Fruit fly (Drosophila melanogaster) whole organism, embryonic: ENCODE results near the gene eIF4A.

Experiments
- CG11085 ChIP-seq: fragments of 200-800 bp; sonication (Bioruptor generic); IDR thresholded peaks from 2 replicates; pipeline ENCODE4 v1.3.6; 2022; ENCODE audit warnings: missing biosample characterization, missing genetic modification characterization
- CG11247 ChIP-seq: fragments of 200-800 bp; sonication (Bioruptor generic); IDR thresholded peaks from 2 replicates; pipeline ENCODE4 v1.3.6; 2022; ENCODE audit warnings: missing biosample characterization, missing genetic modification characterization
- CG11504 ChIP-seq: fragments of 200-800 bp; sonication (Bioruptor generic); optimal IDR thresholded peaks from 3 replicates; lab custom pipeline; 2019; ENCODE audit warnings: missing biosample characterization, mild to moderate bottlenecking, missing genetic modification characterization, moderate library complexity
- CG12659 ChIP-seq: fragments of 200-800 bp; sonication (Bioruptor generic); optimal IDR thresholded peaks from 3 replicates; lab custom pipeline; 2017; ENCODE audit warnings: mild to moderate bottlenecking, missing biosample characterization, missing genetic modification reagents, missing genetic modification characterization
- CG14710 ChIP-seq: fragments of 200-800 bp; sonication (Bioruptor generic); optimal IDR thresholded peaks from 3 replicates; lab custom pipeline; 2019; ENCODE audit warnings: missing biosample characterization, mild to moderate bottlenecking, missing genetic modification characterization, moderate library complexity
- CG15514 ChIP-seq: fragments of 200-800 bp; sonication (Bioruptor generic); optimal IDR thresholded peaks from 3 replicates; lab custom pipeline; 2017; ENCODE audit warnings: missing biosample characterization, missing genetic modification characterization, mild to moderate bottlenecking, moderate library complexity, missing genetic modification reagents
- CG17186 ChIP-seq: fragments of 200-800 bp; sonication (Bioruptor generic); optimal IDR thresholded peaks from 3 replicates; lab custom pipeline; 2017; ENCODE audit warnings: missing biosample characterization, missing genetic modification reagents, missing genetic modification characterization
- CG17829 ChIP-seq: fragments of 200-800 bp; optimal IDR thresholded peaks from 2 replicates; lab custom pipeline; 2019; ENCODE audit warnings: missing biosample characterization, mild to moderate bottlenecking, missing genetic modification characterization, moderate library complexity
- CG18619 ChIP-seq: fragments of 200-800 bp; sonication (Bioruptor generic); optimal IDR thresholded peaks from 3 replicates; lab custom pipeline; 2017; ENCODE audit warnings: missing biosample characterization, mild to moderate bottlenecking, missing genetic modification characterization
- CG31441 ChIP-seq: fragments of 200-800 bp; sonication (Bioruptor generic); IDR thresholded peaks from 2 replicates; pipeline ENCODE4 v1.3.6; 2022; ENCODE audit warnings: missing biosample characterization, missing genetic modification characterization
- CG34224 ChIP-seq: fragments of 200-800 bp; sonication (Bioruptor generic); IDR thresholded peaks from 3 replicates; pipeline ENCODE4 v1.3.6; 2022; ENCODE audit warnings: missing biosample characterization, missing genetic modification characterization; ENCODE audit not compliant: partially characterized antibody
- CG34422 ChIP-seq: fragments of 200-800 bp; sonication (Bioruptor generic); IDR thresholded peaks from 3 replicates; pipeline ENCODE4 v1.3.6; 2022; ENCODE audit warnings: missing biosample characterization, missing genetic modification characterization
- CG3995 ChIP-seq: fragments of 200-800 bp; sonication (Bioruptor generic); optimal IDR thresholded peaks from 3 replicates; lab custom pipeline; 2016; ENCODE audit warnings: missing biosample characterization, missing genetic modification characterization
- CG4820 ChIP-seq: fragments of 200-800 bp; sonication (Bioruptor generic); optimal IDR thresholded peaks from 3 replicates; lab custom pipeline; 2016; ENCODE audit warnings: missing biosample characterization, missing genetic modification characterization
- CG9437 ChIP-seq: fragments of 200-800 bp; sonication (Bioruptor generic); optimal IDR thresholded peaks from 2 replicates; lab custom pipeline; 2018; ENCODE audit warnings: missing biosample characterization, mild to moderate bottlenecking, missing genetic modification characterization
- CoRest ChIP-seq: fragments of 200-800 bp; sonication (Bioruptor generic); optimal IDR thresholded peaks from 3 replicates; lab custom pipeline; 2018; ENCODE audit warnings: missing biosample characterization, mild to moderate bottlenecking, missing genetic modification characterization, moderate library complexity
- D ChIP-seq, 2 experiments: fragments of 200-800 bp in 1 of 2; fragments of >200 bp in 1 of 2; sonication (Bioruptor generic) in 1 of 2; optimal IDR thresholded peaks; 2 replicates in 1 of 2; 3 replicates in 1 of 2; lab custom pipeline; 2017; ENCODE audit warnings: mild to moderate bottlenecking in 1 of 2, missing biosample characterization in 1 of 2, missing genetic modification characterization in 1 of 2, missing genetic modification reagents in 1 of 2
- Dll ChIP-seq: fragments of 200-800 bp; sonication (Bioruptor generic); IDR thresholded peaks from 4 replicates; pipeline ENCODE4 v1.3.6; 2022; ENCODE audit warnings: missing biosample characterization, missing genetic modification characterization; ENCODE audit not compliant: partially characterized antibody
- Dp ChIP-seq: fragments of 200-800 bp; sonication (Bioruptor generic); optimal IDR thresholded peaks from 2 replicates; lab custom pipeline; 2018; ENCODE audit warnings: missing biosample characterization, mild to moderate bottlenecking, missing genetic modification characterization, moderate library complexity
- E2f2 ChIP-seq: fragments of 200-800 bp; sonication (Bioruptor generic); IDR thresholded peaks from 2 replicates; pipeline ENCODE4 v1.3.6; 2022; ENCODE audit warnings: missing biosample characterization, missing genetic modification characterization
- Eip74EF ChIP-seq, 2 experiments: fragments of 200-800 bp in 1 of 2; fragments of >200 bp in 1 of 2; sonication (Bioruptor generic) in 1 of 2; optimal IDR thresholded peaks; 2 replicates each; lab custom pipeline; 2017 to 2019; ENCODE audit warnings: missing biosample characterization in 2 of 2, missing genetic modification characterization in 2 of 2, mild to moderate bottlenecking in 1 of 2, moderate library complexity in 1 of 2
- Ets65A ChIP-seq: fragments of 200-800 bp; sonication (Bioruptor generic); peaks from one replicate; lab custom pipeline; 2016; ENCODE audit warnings: missing biosample characterization, missing genetic modification characterization
- Ets97D ChIP-seq: fragments of 200-800 bp; sonication (Bioruptor generic); optimal IDR thresholded peaks from 3 replicates; lab custom pipeline; 2016; ENCODE audit warnings: missing biosample characterization, missing genetic modification characterization
- Lhr ChIP-seq: fragments of 200-800 bp; sonication (Bioruptor generic); optimal IDR thresholded peaks from 3 replicates; lab custom pipeline; 2017; ENCODE audit warnings: mild to moderate bottlenecking, missing biosample characterization, missing genetic modification reagents, missing genetic modification characterization
- MESR4 ChIP-seq: fragments of 200-800 bp; sonication (Bioruptor generic); optimal IDR thresholded peaks from 2 replicates; lab custom pipeline; 2018; ENCODE audit warnings: missing biosample characterization, mild to moderate bottlenecking, missing genetic modification characterization, moderate library complexity
- Mad ChIP-seq: fragments of 200-800 bp; sonication (Bioruptor generic); optimal IDR thresholded peaks from 2 replicates; lab custom pipeline; 2016; ENCODE audit warnings: missing biosample characterization, missing genetic modification characterization
- Max ChIP-seq: fragments of 200-800 bp; sonication (Bioruptor generic); optimal IDR thresholded peaks from 2 replicates; lab custom pipeline; 2016; ENCODE audit warnings: missing biosample characterization, mild to moderate bottlenecking, missing genetic modification characterization
- Med ChIP-seq: fragments of 200-800 bp; sonication (Bioruptor generic); peaks from one replicate; lab custom pipeline; 2016; ENCODE audit warnings: missing biosample characterization, missing genetic modification characterization, mild to moderate bottlenecking, inconsistent platforms, moderate library complexity
- Xrp1 ChIP-seq: fragments of 200-800 bp; sonication (Bioruptor generic); IDR thresholded peaks from 2 replicates; pipeline ENCODE4 v1.3.6; 2022; ENCODE audit warnings: missing biosample characterization, missing genetic modification characterization
- YL-1 ChIP-seq: fragments of 200-800 bp; sonication (Bioruptor generic); optimal IDR thresholded peaks from 3 replicates; lab custom pipeline; 2017; ENCODE audit warnings: missing biosample characterization, mild to moderate bottlenecking, missing genetic modification characterization
- amos ChIP-seq: fragments of 200-800 bp; sonication (Bioruptor generic); IDR thresholded peaks from 2 replicates; pipeline ENCODE4 v1.3.6; 2022; ENCODE audit warnings: missing biosample characterization, missing genetic modification characterization; ENCODE audit not compliant: partially characterized antibody
- ci ChIP-seq: fragments of 200-800 bp; sonication (Bioruptor generic); IDR thresholded peaks from 3 replicates; pipeline ENCODE4 v1.3.6; 2022; ENCODE audit warnings: missing biosample characterization, missing genetic modification characterization
- fu2 ChIP-seq: fragments of 200-800 bp; sonication (Bioruptor generic); optimal IDR thresholded peaks from 2 replicates; lab custom pipeline; 2016; ENCODE audit warnings: missing biosample characterization, missing genetic modification characterization
- gfzf ChIP-seq: fragments of 200-800 bp; sonication (Bioruptor generic); optimal IDR thresholded peaks from 2 replicates; lab custom pipeline; 2016; ENCODE audit warnings: missing biosample characterization, mild to moderate bottlenecking, missing genetic modification characterization, moderate library complexity
- kni ChIP-seq: fragments of 200-800 bp; sonication (Bioruptor generic); optimal IDR thresholded peaks from 3 replicates; lab custom pipeline; 2017; ENCODE audit warnings: mild to moderate bottlenecking, missing biosample characterization, missing genetic modification reagents, missing genetic modification characterization
- knrl ChIP-seq: fragments of 200-800 bp; sonication (Bioruptor generic); IDR thresholded peaks from 3 replicates; pipeline ENCODE4 v1.3.6; 2022; ENCODE audit warnings: missing biosample characterization, missing genetic modification characterization; ENCODE audit not compliant: partially characterized antibody
- lbe ChIP-seq: fragments of 200-800 bp; sonication (Bioruptor generic); optimal IDR thresholded peaks from 2 replicates; lab custom pipeline; 2016; ENCODE audit warnings: missing biosample characterization, mild to moderate bottlenecking, missing genetic modification characterization
- luna ChIP-seq: fragments of 200-800 bp; sonication (Bioruptor generic); optimal IDR thresholded peaks from 2 replicates; lab custom pipeline; 2016; ENCODE audit warnings: missing biosample characterization, missing genetic modification characterization
- nerfin-2 ChIP-seq: fragments of 200-800 bp; sonication (Bioruptor generic); IDR thresholded peaks from 2 replicates; pipeline ENCODE4 v1.3.6; 2022; ENCODE audit warnings: missing biosample characterization, missing genetic modification characterization; ENCODE audit not compliant: partially characterized antibody
- nmo ChIP-seq: fragments of 200-800 bp; sonication (Bioruptor generic); optimal IDR thresholded peaks from 2 replicates; lab custom pipeline; 2018; ENCODE audit warnings: missing biosample characterization, mild to moderate bottlenecking, missing genetic modification characterization, moderate library complexity
- pb ChIP-seq: fragments of 200-800 bp; sonication (Bioruptor generic); optimal IDR thresholded peaks from 3 replicates; lab custom pipeline; 2016; ENCODE audit warnings: missing biosample characterization, missing genetic modification characterization
- pzg ChIP-seq: fragments of 200-800 bp; sonication (Bioruptor generic); optimal IDR thresholded peaks from 3 replicates; lab custom pipeline; 2018; ENCODE audit warnings: missing biosample characterization, mild to moderate bottlenecking, missing genetic modification characterization, moderate library complexity
- stwl ChIP-seq: fragments of 200-800 bp; sonication (Bioruptor generic); optimal IDR thresholded peaks from 3 replicates; lab custom pipeline; 2018; ENCODE audit warnings: missing biosample characterization, mild to moderate bottlenecking, missing genetic modification characterization, moderate library complexity
- sug ChIP-seq: fragments of 200-800 bp; optimal IDR thresholded peaks from 2 replicates; lab custom pipeline; 2019; ENCODE audit warnings: missing biosample characterization, mild to moderate bottlenecking, missing genetic modification characterization, moderate library complexity
- toy ChIP-seq: fragments of 200-800 bp; sonication (Bioruptor generic); IDR thresholded peaks from 2 replicates; pipeline ENCODE4 v1.3.6; 2022; ENCODE audit warnings: missing biosample characterization, missing genetic modification characterization
- trem ChIP-seq: fragments of 200-800 bp; optimal IDR thresholded peaks from 3 replicates; lab custom pipeline; 2019; ENCODE audit warnings: missing biosample characterization, mild to moderate bottlenecking, missing genetic modification characterization, moderate library complexity
- vfl ChIP-seq: fragments of 200-800 bp; sonication (Bioruptor generic); optimal IDR thresholded peaks from 2 replicates; lab custom pipeline; 2016; ENCODE audit warnings: missing biosample characterization, missing genetic modification characterization
- zen ChIP-seq: fragments of 200-800 bp; sonication (Bioruptor generic); optimal IDR thresholded peaks from 3 replicates; lab custom pipeline; 2018; ENCODE audit warnings: missing biosample characterization, mild to moderate bottlenecking, missing genetic modification characterization, moderate library complexity

Gene eIF4A

dm6 chr2L:6024345-6024907 is 42.9 kb downstream of the eIF4A start, which contains the start of gene CG9107:
Gene CG9107 (minus strand): TSS chr2L:6024539.
- TF ChIP-seq amos (GFP tag; lab: Robert Waterston, UW): peak; percentile 18; the same call in 1 of the 2 replicates
- peak; percentile 39 for TF ChIP-seq MESR4 (GFP tag; lab: Kevin White, UChicago)
- TF ChIP-seq CG15514 (GFP tag; lab: Kevin White, UChicago): peak; percentile 39
- no peak for TF ChIP-seq pb (GFP tag; lab: Kevin White, UChicago)
- TF ChIP-seq Mad (GFP tag; lab: Kevin White, UChicago): no peak
- peak; percentile 86 for TF ChIP-seq gfzf (GFP tag; lab: Kevin White, UChicago)
- peak; percentile 98 for TF ChIP-seq E2f2 (GFP tag; lab: Robert Waterston, UW)
- peak; percentile 22 for TF ChIP-seq zen (tag; lab: Kevin White, UChicago)
- TF ChIP-seq Ets97D: peak; percentile 12
- TF ChIP-seq CG18619: no peak
- peak; percentile 90 for TF ChIP-seq CG9437 (GFP tag; lab: Kevin White, UChicago)
- TF ChIP-seq kni: no peak
- 0 out of 2 replicates have a peak, but pooled peaks have one; percentile 11 for TF ChIP-seq CG31441 (GFP tag; lab: Robert Waterston, UW)
- peak; percentile 37; the same call in 1 of the 4 replicates for TF ChIP-seq Dll (GFP tag; lab: Robert Waterston, UW)
- TF ChIP-seq CG34422 (GFP tag; lab: Robert Waterston, UW): 0 out of 3 replicates have a peak, but pooled peaks have one; percentile 38
- no peak for TF ChIP-seq fu2 (GFP tag; lab: Kevin White, UChicago)
- TF ChIP-seq nerfin-2 (GFP tag; lab: Robert Waterston, UW): no peak
- no peak for TF ChIP-seq luna (GFP tag; lab: Kevin White, UChicago)
- TF ChIP-seq CG3995 (GFP tag; lab: Kevin White, UChicago): no peak
- TF ChIP-seq pzg (GFP tag; lab: Kevin White, UChicago): peak; percentile 92
- peak; percentile 43; the same call in 1 of the 3 replicates for TF ChIP-seq knrl (GFP tag; lab: Robert Waterston, UW)
- TF ChIP-seq trem (tag; lab: Kevin White, UChicago): peak; percentile 90
- TF ChIP-seq Xrp1 (GFP tag; lab: Robert Waterston, UW): 0 out of 2 replicates have a peak, but pooled peaks have one; percentile 31
- peak; percentile 69 for TF ChIP-seq Ets65A (GFP tag; lab: Kevin White, UChicago)
- TF ChIP-seq ci (GFP tag; lab: Robert Waterston, UW): peak; percentile 42; the same call in 1 of the 3 replicates
- TF ChIP-seq Dp (GFP tag; lab: Kevin White, UChicago): peak; percentile 92
- TF ChIP-seq sug (tag; lab: Kevin White, UChicago): no peak
- peak; percentile 81 for TF ChIP-seq stwl (tag; lab: Kevin White, UChicago)
- TF ChIP-seq toy (GFP tag; lab: Robert Waterston, UW): no peak
- peak; percentile 25 for TF ChIP-seq YL-1 (GFP tag; lab: Kevin White, UChicago)
- TF ChIP-seq CG11247: no peak
- no peak for TF ChIP-seq Eip74EF (GFP tag; optimal IDR thresholded peaks at IDR 0.05; lab: Kevin White, UChicago)
- TF ChIP-seq Med (GFP tag; lab: Kevin White, UChicago): peak; percentile 44
- TF ChIP-seq CG17186 (GFP tag; lab: Kevin White, UChicago): peak; percentile 58
- TF ChIP-seq D (optimal IDR thresholded peaks at IDR 0.05; lab: Kevin White, UChicago): no peak
- TF ChIP-seq D (GFP tag; optimal IDR thresholded peaks at IDR 0.05; lab: Kevin White, UChicago): no peak
- 0 out of 3 replicates have a peak, but pooled peaks have one; percentile 16 for TF ChIP-seq CG34224 (GFP tag; lab: Robert Waterston, UW)
- TF ChIP-seq vfl: no peak
- peak; percentile 47 for TF ChIP-seq Max (GFP tag; lab: Kevin White, UChicago)
- peak; percentile 36 for TF ChIP-seq CG17829 (tag; lab: Kevin White, UChicago)
- TF ChIP-seq CG12659 (GFP tag; lab: Kevin White, UChicago): peak; percentile 10
- peak; percentile 25 for TF ChIP-seq Lhr (GFP tag; lab: Kevin White, UChicago)
- TF ChIP-seq CoRest (tag; lab: Kevin White, UChicago): no peak
- no peak for TF ChIP-seq nmo (GFP tag; lab: Kevin White, UChicago)
- no peak for TF ChIP-seq lbe (GFP tag; lab: Kevin White, UChicago)
- TF ChIP-seq CG11085 (GFP tag; lab: Robert Waterston, UW): no peak
- peak; percentile 0 for TF ChIP-seq CG11504
- TF ChIP-seq CG14710 (tag; lab: Kevin White, UChicago): peak; percentile 64
- TF ChIP-seq CG4820 (GFP tag; lab: Kevin White, UChicago): no peak
